Fruit fly (Drosophila melanogaster) whole organism, wandering third instar larva: ENCODE results near the gene CG32170.

Experiments
- CG32264 ChIP-seq: fragments of 200-800 bp; sonication (Bioruptor generic); optimal IDR thresholded peaks from 2 replicates; lab custom pipeline; 2016; ENCODE audit warnings: missing biosample characterization, missing genetic modification characterization
- GATAd ChIP-seq: sonication (Bioruptor generic); optimal IDR thresholded peaks from 2 replicates; lab custom pipeline; 2016; ENCODE audit warnings: missing biosample characterization, missing genetic modification characterization
- Hr78 ChIP-seq: fragments of >200 bp; optimal IDR thresholded peaks from 2 replicates; lab custom pipeline; 2017; ENCODE audit warnings: missing biosample characterization, missing genetic modification characterization
- Hr83 ChIP-seq: fragments of 200-300 bp; sonication (Bioruptor generic); optimal IDR thresholded peaks from 2 replicates; lab custom pipeline; 2016; ENCODE audit warnings: missing biosample characterization, mild to moderate bottlenecking, missing genetic modification characterization, moderate library complexity; ENCODE audit not compliant: poor library complexity, severe bottlenecking
- N ChIP-seq: fragments of >200 bp; optimal IDR thresholded peaks from 2 replicates; lab custom pipeline; 2018; ENCODE audit warnings: missing biosample characterization, missing external identifiers, missing genetic modification characterization
- OdsH ChIP-seq: fragments of 200-800 bp; sonication (Bioruptor generic); optimal IDR thresholded peaks from 2 replicates; lab custom pipeline; 2016; ENCODE audit warnings: missing biosample characterization, mild to moderate bottlenecking, missing genetic modification characterization
- Rel ChIP-seq, 2 experiments: fragments of 200-800 bp; sonication (Bioruptor generic) in 1 of 2; optimal IDR thresholded peaks; 2 replicates in 1 of 2; 3 replicates in 1 of 2; lab custom pipeline; 2016 to 2019; ENCODE audit warnings: mild to moderate bottlenecking in 2 of 2, missing biosample characterization in 2 of 2, missing genetic modification characterization in 2 of 2, moderate library complexity in 1 of 2
- Vsx2 ChIP-seq: fragments of 200-300, 225-300 bp; sonication (Bioruptor generic); optimal IDR thresholded peaks from 2 replicates; lab custom pipeline; 2018; ENCODE audit warnings: missing biosample characterization, missing genetic modification characterization; ENCODE audit not compliant: partially characterized antibody
- dl ChIP-seq, 2 experiments: fragments of 175-275, 200-275 bp in 1 of 2; fragments of 200-275 bp in 1 of 2; sonication (Bioruptor generic); optimal IDR thresholded peaks; lab custom pipeline; 2018; ENCODE audit warnings: mild to moderate bottlenecking in 2 of 2, missing biosample characterization in 2 of 2, missing genetic modification characterization in 2 of 2, moderate library complexity in 2 of 2; ENCODE audit not compliant: partially characterized antibody in 2 of 2, insufficient read depth in 1 of 2
- dmrt93B ChIP-seq: fragments of 200-800 bp; sonication (Bioruptor generic); optimal IDR thresholded peaks from 2 replicates; lab custom pipeline; 2018; ENCODE audit warnings: missing biosample characterization, mild to moderate bottlenecking, missing genetic modification characterization
- dsf ChIP-seq: sonication (Bioruptor generic); optimal IDR thresholded peaks from 2 replicates; lab custom pipeline; 2016; ENCODE audit warnings: missing biosample characterization, missing genetic modification characterization, borderline replicate concordance
- ey ChIP-seq: fragments of 200-800 bp; sonication (Bioruptor generic); optimal IDR thresholded peaks from 2 replicates; lab custom pipeline; 2016; ENCODE audit warnings: missing biosample characterization, missing genetic modification characterization
- fru ChIP-seq: fragments of 200-800 bp; sonication (Bioruptor generic); optimal IDR thresholded peaks from 3 replicates; lab custom pipeline; 2016; ENCODE audit warnings: missing biosample characterization, mild to moderate bottlenecking, missing genetic modification characterization
- lola ChIP-seq: fragments of >200 bp; optimal IDR thresholded peaks from 2 replicates; lab custom pipeline; 2017; ENCODE audit warnings: missing biosample characterization, missing genetic modification characterization
- sv ChIP-seq: fragments of 200-800 bp; sonication (Bioruptor generic); optimal IDR thresholded peaks from 3 replicates; lab custom pipeline; 2016; ENCODE audit warnings: missing biosample characterization, missing genetic modification characterization

Gene CG32170

DNA sequence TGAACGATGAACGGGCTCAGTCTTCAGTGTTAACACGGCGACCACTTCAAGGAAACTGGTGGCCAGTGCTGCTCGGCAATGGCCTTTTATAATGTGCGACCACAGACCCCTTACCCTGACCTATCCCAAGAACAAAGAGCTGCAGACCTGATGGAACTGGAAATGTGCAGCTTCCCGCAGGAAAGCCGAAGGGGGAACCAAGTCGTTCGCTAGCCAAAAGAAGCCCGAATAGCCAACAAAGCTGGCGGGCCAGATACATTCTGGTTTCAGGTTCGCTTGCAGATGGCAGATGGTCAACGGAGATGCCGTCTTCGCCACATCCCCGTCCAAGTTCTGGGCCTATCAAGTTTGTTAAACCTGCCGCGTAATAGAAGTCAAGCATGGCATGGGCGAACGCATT lies 50.3 kb downstream of the CG32170 start, which contains the start of gene CG13023:
TSS of gene CG13023 (minus strand) at position 60 of the 400 bp plus-strand sequence.
- no peak for TF ChIP-seq dmrt93B (GFP tag; lab: Kevin White, UChicago)
- no peak for TF ChIP-seq dl (GFP tag; optimal IDR thresholded peaks at IDR 0.05; lab: Kevin White, UChicago; ENCODE audit: insufficient read depth in 1 of 2, partially characterized antibody in 2 of 2)
- no peak for TF ChIP-seq lola (GFP tag; lab: Kevin White, UChicago)
- no peak for TF ChIP-seq Hr78 (GFP tag; lab: Kevin White, UChicago)
- TF ChIP-seq fru (GFP tag; lab: Kevin White, UChicago), result no peak
- TF ChIP-seq OdsH, result no peak
- no peak for TF ChIP-seq Rel (GFP tag; optimal IDR thresholded peaks at IDR 0.05; lab: Kevin White, UChicago)
- no peak for TF ChIP-seq Rel (tag; optimal IDR thresholded peaks at IDR 0.05; lab: Kevin White, UChicago)
- TF ChIP-seq Vsx2 (GFP tag; lab: Kevin White, UChicago), result no peak
- TF ChIP-seq dsf (GFP tag; lab: Kevin White, UChicago), result no peak
- TF ChIP-seq sv, result no peak
- no peak for TF ChIP-seq ey
- TF ChIP-seq Hr83 (GFP tag; lab: Kevin White, UChicago), result no peak
- TF ChIP-seq CG32264 (GFP tag; lab: Kevin White, UChicago), result no peak
- TF ChIP-seq GATAd, result no peak
- no peak for TF ChIP-seq N (GFP tag; lab: Kevin White, UChicago)
